Fruit fly (Drosophila melanogaster) Kc167 (cell line): ENCODE measurements around the gene side-II.

Experiments
- Sin3A ChIP-seq: fragments of >200 bp; optimal IDR thresholded peaks from 2 replicates; lab custom pipeline; 2018; ENCODE audit warnings: missing external identifiers
- h ChIP-seq: fragments of >200 bp; optimal IDR thresholded peaks from 3 replicates; lab custom pipeline; 2018; ENCODE audit warnings: missing external identifiers
- psq ChIP-seq: fragments of >200 bp; optimal IDR thresholded peaks from 2 replicates; lab custom pipeline; 2017; ENCODE audit warnings: missing external identifiers
- ttk ChIP-seq: sonication (Bioruptor generic); optimal IDR thresholded peaks from 2 replicates; lab custom pipeline; 2017; ENCODE audit warnings: missing external identifiers

DNA sequence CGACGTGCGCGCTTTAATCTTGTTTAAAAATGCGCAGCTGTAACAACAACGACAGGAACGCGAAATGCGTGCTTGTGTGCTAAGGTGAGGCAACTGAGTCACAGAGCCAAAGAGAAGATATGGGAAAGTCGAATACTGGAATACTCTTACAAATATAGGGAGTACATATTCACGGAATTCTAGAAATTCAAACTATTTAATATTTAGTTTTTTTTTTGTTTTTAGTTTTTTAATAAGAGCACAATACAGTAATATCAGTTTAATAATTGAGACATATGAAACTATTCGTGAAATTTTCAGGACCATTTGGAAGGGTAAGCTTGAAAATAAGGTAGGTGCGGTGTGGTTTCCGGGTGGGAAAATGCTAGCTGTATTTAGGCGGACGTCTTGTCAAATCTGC lies 84.6 kb downstream of the side-II start:
- TF ChIP-seq psq (lab: Kevin White, UChicago), result no peak
- TF ChIP-seq ttk, result no peak
- TF ChIP-seq h (lab: Kevin White, UChicago), result no peak
- TF ChIP-seq Sin3A (lab: Kevin White, UChicago), result no peak
